Fruit fly (Drosophila melanogaster) Kc167 (cell line): Measurements from ENCODE around the gene CG3251.

ENCODE experiments used
- Myc ChIP-seq: fragments of >200 bp; optimal IDR thresholded peaks from 2 replicates; lab custom pipeline; 2017; ENCODE audit warnings: missing external identifiers
- Sin3A ChIP-seq: fragments of >200 bp; optimal IDR thresholded peaks from 2 replicates; lab custom pipeline; 2018; ENCODE audit warnings: missing external identifiers
- h ChIP-seq: fragments of >200 bp; optimal IDR thresholded peaks from 3 replicates; lab custom pipeline; 2018; ENCODE audit warnings: missing external identifiers
- insv ChIP-seq: fragments of >200 bp; optimal IDR thresholded peaks from 3 replicates; lab custom pipeline; 2018; ENCODE audit warnings: missing external identifiers
- psq ChIP-seq: fragments of >200 bp; optimal IDR thresholded peaks from 2 replicates; lab custom pipeline; 2017; ENCODE audit warnings: missing external identifiers
- ttk ChIP-seq: sonication (Bioruptor generic); optimal IDR thresholded peaks from 2 replicates; lab custom pipeline; 2017; ENCODE audit warnings: missing external identifiers

The CG3251 gene

dm6 chr2L:4690602-4691001 is at the start of gene CG3251:
Gene CG3251 (minus strand): TSS chr2L:4690702.
- TF ChIP-seq Myc (lab: Kevin White, UChicago), result no peak
- TF ChIP-seq psq (lab: Kevin White, UChicago), result no peak
- TF ChIP-seq insv, result no peak
- no peak for TF ChIP-seq h (lab: Kevin White, UChicago)
- no peak for TF ChIP-seq Sin3A (lab: Kevin White, UChicago)
- no peak for TF ChIP-seq ttk (lab: Kevin White, UChicago)

dm6 chr2L:4734358-4734757 is 43.9 kb upstream of the CG3251 start, which contains the start of gene CG15631:
Gene CG15631 (minus strand): TSS chr2L:4734458.
- TF ChIP-seq ttk (lab: Kevin White, UChicago) (no peak), h (lab: Kevin White, UChicago) (no peak), insv (no peak)

dm6 chr2L:4726021-4726420 is 35.5 kb upstream of the CG3251 start:
- no peak for TF ChIP-seq Sin3A (lab: Kevin White, UChicago)
- no peak for TF ChIP-seq h (lab: Kevin White, UChicago)
- no peak for TF ChIP-seq Myc (lab: Kevin White, UChicago)
- TF ChIP-seq ttk (lab: Kevin White, UChicago), result no peak
- no peak for TF ChIP-seq insv

dm6 chr2L:4701385-4701784 is 10.9 kb upstream of the CG3251 start, which contains the start of gene Taf12L:
Gene Taf12L (minus strand): TSS chr2L:4701485.
- TF ChIP-seq ttk (lab: Kevin White, UChicago), result no peak
- TF ChIP-seq Sin3A (lab: Kevin White, UChicago), result no peak
- TF ChIP-seq psq (lab: Kevin White, UChicago), result no peak
- no peak for TF ChIP-seq insv
- TF ChIP-seq h (lab: Kevin White, UChicago), result no peak
- no peak for TF ChIP-seq Myc (lab: Kevin White, UChicago)

dm6 chr2L:4698837-4699236 is 8.3 kb upstream of the CG3251 start:
- no peak for TF ChIP-seq insv

- TF ChIP-seq ttk (lab: Kevin White, UChicago) (no peak), h (lab: Kevin White, UChicago) (no peak), Sin3A (lab: Kevin White, UChicago) (no peak), Myc (lab: Kevin White, UChicago) (no peak)
These were observed 3.9 kb upstream of the CG3251 start, which contains the start of gene dcma for dm6 chr2L:4694421-4694820. Gene dcma (plus strand): TSS chr2L:4694721.

- TF ChIP-seq insv, result no peak
- TF ChIP-seq h (lab: Kevin White, UChicago), result no peak
- no peak for TF ChIP-seq Myc (lab: Kevin White, UChicago)
- no peak for TF ChIP-seq Sin3A (lab: Kevin White, UChicago)
- no peak for TF ChIP-seq ttk (lab: Kevin White, UChicago)
- no peak for TF ChIP-seq psq (lab: Kevin White, UChicago)
These were observed 3.3 kb downstream of the CG3251 start, which contains the start of gene Elba3 for dm6 chr2L:4687211-4687610. Gene Elba3 (plus strand): TSS chr2L:4687511.

dm6 chr2L:4684361-4684760 is 6.1 kb downstream of the CG3251 start, which contains the start of gene Elba1:
Gene Elba1 (minus strand): TSS chr2L:4684461.
- TF ChIP-seq insv (no peak), psq (lab: Kevin White, UChicago) (no peak)

dm6 chr2L:4682377-4682776 is 8.1 kb downstream of the CG3251 start, which contains the start of gene CG11929:
Gene CG11929 (plus strand): TSS chr2L:4682677.
- no peak for TF ChIP-seq ttk (lab: Kevin White, UChicago)
- no peak for TF ChIP-seq psq (lab: Kevin White, UChicago)
- TF ChIP-seq h (lab: Kevin White, UChicago), result no peak
- TF ChIP-seq Myc (lab: Kevin White, UChicago), result no peak
- no peak for TF ChIP-seq Sin3A (lab: Kevin White, UChicago)
- TF ChIP-seq insv, result no peak

dm6 chr2L:4660932-4661331 is 29.6 kb downstream of the CG3251 start:
- TF ChIP-seq ttk (lab: Kevin White, UChicago) (no peak), h (lab: Kevin White, UChicago) (no peak), insv (no peak), Myc (lab: Kevin White, UChicago) (no peak), psq (lab: Kevin White, UChicago) (no peak), Sin3A (lab: Kevin White, UChicago) (no peak)

- TF ChIP-seq h (lab: Kevin White, UChicago) (no peak), Sin3A (lab: Kevin White, UChicago) (no peak), insv (no peak), ttk (lab: Kevin White, UChicago) (no peak), psq (lab: Kevin White, UChicago) (no peak), Myc (lab: Kevin White, UChicago) (no peak)
These were observed 39.6 kb downstream of the CG3251 start, which contains the start of gene CG3355 for dm6 chr2L:4650752-4651453. Gene CG3355 (plus strand): TSS chr2L:4651403.

- no peak for TF ChIP-seq h (lab: Kevin White, UChicago)
- TF ChIP-seq psq (lab: Kevin White, UChicago), result no peak
- TF ChIP-seq Myc (lab: Kevin White, UChicago), result no peak
- no peak for TF ChIP-seq Sin3A (lab: Kevin White, UChicago)
- TF ChIP-seq ttk (lab: Kevin White, UChicago), result no peak
- TF ChIP-seq insv, result no peak
These were observed 41.7 kb downstream of the CG3251 start for dm6 chr2L:4648804-4649203.
